Worm (Caenorhabditis elegans) whole organism, dauer: ENCODE results near the gene hcp-1.
"Not testable (repeated sequence)": the region's sequence is repeated elsewhere in the genome, so short reads cannot be mapped to it uniquely, and the experiment has no call there.

Experiments
- unc-62 ChIP-seq: sonication (generic microtip); optimal IDR thresholded peaks from 2 replicates; lab custom pipeline; 2017; ENCODE audit warnings: missing biosample characterization, missing genetic modification reagents, missing genetic modification characterization

hcp-1 gene

DNA sequence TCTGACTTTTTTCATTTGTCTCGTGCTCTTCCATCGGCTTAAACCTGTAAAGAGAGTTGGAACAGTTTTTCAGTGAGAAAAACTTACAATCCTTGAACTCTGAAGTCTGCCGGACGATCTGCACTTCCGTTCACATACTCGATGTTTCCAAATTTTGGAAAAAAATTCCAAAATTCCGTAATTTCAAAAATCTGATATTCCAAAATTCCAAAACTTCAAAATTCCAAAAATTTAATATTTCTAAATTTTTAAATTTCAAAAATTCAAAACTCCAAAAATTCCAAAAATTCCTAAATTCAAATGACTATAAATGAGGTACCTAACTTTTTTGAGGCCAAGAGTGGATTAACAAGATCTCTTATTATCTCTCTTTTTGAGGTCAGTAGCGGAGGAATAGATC lies 17.4 kb upstream of the hcp-1 start, which contains the start of gene EGAP9.4:
EGAP9.4 (plus strand) TSS at position 301 of the 400 bp plus-strand sequence.
- no peak for TF ChIP-seq unc-62 (GFP tag; lab: Kevin White, UChicago)

DNA sequence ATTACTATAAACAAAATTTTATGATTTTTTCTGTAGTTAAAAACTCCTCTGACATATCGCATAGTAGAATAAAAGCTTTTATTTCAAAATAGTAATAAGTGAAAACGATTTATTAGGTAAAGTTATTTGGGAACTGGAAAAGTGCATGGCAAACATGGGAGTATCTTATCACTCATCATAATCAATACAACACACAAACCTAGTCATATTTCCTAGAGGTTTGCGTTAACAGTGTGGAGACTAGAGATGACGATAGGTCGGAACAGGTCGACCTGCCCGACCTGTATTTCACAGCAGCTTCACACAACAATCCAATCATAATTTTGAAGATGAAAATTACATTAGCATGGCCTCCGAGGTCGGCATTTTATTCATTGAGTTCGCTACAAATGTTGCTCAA lies 14.0 kb upstream of the hcp-1 start, which contains the start of gene EGAP9.3:
EGAP9.3 (minus strand) TSS at position 131 of the 400 bp plus-strand sequence.
- TF ChIP-seq unc-62 (GFP tag; lab: Kevin White, UChicago) = no peak

DNA sequence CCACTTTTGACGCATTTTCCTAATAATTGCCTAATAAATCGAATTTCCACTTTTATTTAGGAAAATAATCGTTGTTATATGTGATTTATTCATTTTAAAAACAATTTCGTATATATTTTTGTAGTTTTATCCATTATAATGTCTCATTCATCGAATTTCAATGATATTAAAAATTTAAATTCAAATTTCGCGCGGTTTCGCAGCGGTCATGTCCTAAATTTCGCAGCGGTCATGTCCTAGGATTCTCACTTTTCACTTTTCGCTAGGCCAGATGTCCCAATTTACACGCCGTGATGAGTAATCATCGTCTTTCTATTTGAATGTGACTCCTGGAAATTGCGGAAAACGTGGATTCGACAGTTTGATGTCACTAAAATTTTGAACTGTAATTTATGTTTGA lies 12.2 kb upstream of the hcp-1 start, which contains the start of gene ZK1055.4:
ZK1055.4 (plus strand) TSS at position 301 of the 400 bp plus-strand sequence.
- not testable (repeated sequence) for TF ChIP-seq unc-62 (GFP tag; lab: Kevin White, UChicago)

DNA sequence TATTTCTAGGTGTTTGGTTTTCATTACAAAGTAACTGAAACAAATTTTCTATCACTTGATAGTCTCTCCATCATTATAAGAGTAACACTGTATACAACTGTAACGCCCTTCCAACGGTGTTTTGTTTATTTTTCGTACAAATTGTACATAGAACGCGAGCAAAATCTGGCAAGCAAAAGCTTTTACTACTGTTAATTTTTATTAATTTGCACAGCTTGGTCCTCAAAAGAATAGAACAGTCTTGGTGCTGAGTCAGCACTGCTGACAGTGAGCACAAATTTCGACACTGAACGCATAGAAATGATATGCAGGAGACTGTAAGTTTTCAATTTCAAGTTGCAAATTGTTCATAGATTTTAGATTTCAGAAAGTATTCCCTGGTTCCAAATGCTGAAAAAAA lies 3.7 kb upstream of the hcp-1 start, which contains the start of gene ZK1055.2:
ZK1055.2 (plus strand) TSS at position 301 of the 400 bp plus-strand sequence.
- TF ChIP-seq unc-62 (GFP tag; lab: Kevin White, UChicago) = no peak

DNA sequence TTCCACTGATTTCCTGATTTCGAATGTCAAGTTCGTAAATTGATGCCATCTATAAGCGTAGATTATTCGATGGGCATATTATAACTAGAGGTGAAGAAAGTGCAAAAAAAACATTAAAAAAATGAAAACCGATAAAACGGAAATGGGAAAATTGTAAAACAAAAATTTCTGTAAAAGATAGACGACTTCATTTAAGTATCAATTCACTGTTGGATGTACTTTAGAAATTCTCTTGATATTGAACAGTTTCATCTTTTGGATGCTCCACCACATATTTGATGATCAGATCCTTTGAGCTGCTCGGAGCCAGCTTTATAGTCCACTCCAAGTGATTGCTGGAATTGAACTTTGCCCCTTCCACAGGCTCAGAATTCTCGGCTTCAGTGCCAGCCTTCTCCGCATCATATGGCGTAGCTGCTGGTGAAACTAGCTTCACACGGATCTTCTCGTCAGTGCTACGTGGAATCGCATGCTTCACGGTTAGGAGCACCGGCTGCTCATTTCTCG lies 8.6 kb downstream of the hcp-1 start, which contains the start of gene ZK1055.6:
ZK1055.6 (minus strand) TSS at position 51 of the 507 bp plus-strand sequence.
- TF ChIP-seq unc-62 (GFP tag; lab: Kevin White, UChicago) = no peak

DNA sequence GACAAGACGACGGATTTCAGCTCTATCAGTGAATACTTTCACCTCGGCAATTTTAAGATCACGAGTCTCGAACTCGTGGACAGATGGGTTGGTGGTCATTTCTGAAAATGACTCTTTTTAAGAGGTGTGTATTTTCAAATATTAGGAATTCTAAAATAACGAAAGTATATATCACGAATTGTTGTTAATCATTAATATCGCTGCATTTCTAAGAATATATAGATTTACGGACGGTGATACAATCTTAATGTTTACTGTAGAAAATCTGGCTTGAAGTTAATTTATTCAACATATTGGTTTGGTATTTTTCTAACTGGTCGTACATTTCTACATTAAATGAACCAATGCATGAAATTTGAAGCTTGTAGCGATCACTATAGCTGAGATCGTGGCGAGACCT lies 11.3 kb downstream of the hcp-1 start, which contains the start of gene ZK1055.7:
ZK1055.7 (minus strand) TSS at position 101 of the 400 bp plus-strand sequence.
- no peak for TF ChIP-seq unc-62 (GFP tag; lab: Kevin White, UChicago)

DNA sequence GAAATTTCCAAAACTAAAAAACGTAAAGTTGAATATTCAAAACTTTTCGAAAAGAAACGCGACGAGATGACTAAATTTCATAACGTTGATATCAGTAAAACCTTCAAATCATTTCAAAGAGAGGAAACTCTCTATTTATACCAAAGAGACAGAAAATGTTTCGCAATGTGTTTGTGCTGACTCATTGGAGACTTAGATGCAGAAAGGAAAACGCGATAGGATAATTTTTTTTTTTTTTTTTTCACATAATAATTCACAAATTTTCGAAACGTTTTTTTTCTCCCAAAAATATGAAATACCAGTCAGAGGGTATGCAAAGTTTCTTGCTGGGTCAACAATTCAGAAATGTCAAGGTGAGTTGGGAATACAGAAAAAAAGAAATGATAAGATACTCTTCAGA lies 12.2 kb downstream of the hcp-1 start:
- TF ChIP-seq unc-62 (GFP tag; lab: Kevin White, UChicago) = no peak

DNA sequence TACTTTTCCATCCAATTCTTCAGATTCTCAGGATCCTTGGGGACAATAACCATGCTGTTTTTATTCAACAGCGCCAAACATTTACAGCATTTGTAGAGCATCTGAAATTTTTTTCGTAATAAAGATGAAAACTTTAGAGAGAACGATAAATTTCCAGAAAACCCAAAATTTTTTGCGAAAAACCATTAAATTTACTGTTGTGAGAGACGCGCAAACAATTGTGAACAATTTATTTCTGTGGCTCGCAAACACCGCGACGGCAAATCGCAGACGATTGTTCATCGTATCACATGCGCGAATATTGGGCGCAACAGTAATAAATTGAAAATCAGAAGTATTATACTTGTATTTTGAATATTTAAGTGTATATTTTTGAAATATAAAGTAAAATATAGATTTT lies 17.1 kb downstream of the hcp-1 start, which contains the start of gene gon-14:
gon-14 (minus strand) TSS at position 101 of the 400 bp plus-strand sequence.
- TF ChIP-seq unc-62 (GFP tag; lab: Kevin White, UChicago) = no peak

DNA sequence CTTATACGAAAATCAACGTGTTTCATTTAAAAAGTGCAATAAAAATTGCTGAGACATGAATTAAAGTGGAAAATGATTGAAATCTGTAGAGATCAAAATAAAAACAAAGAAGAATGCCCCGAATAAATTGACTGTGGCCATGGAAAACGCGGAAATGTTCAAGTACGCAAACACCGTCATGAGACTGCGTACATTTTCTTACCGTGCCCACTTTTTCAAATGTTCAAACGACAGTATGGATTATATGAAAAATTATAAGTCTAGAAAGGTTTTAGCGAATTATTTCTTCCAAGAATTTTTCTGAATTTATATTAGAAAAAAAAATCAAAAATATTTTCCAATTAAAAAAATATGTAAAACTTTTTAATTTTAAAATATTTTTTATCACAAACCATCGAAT lies 17.5 kb downstream of the hcp-1 start:
- no peak for TF ChIP-seq unc-62 (GFP tag; lab: Kevin White, UChicago)

DNA sequence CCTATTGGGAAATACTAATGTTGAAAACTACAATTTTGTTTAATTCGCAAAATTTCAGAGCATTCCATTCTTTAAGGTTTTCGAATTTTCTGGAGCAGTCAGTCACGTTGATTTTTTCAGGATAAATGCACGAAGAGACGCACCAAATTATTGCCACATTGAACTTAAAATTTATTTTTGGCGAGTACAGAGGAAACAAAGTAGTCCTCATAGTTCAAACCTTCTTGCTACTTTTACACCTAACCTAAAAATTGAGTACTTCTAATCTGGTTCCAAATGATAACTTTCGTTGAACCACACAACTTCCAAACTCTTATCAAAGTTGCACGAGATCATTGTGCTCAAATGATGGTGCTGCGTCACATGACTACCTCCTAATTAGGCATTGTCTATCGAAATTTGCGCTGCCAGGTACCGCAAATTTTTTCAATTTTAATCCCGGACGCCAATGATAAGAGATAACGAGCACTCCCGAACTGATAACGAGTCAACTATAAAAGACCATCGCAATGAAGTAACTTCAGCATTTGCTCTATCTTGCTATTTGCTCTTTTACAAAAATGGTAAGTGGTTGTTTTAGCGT lies 20.2 kb downstream of the hcp-1 start, which contains the start of gene cpr-4:
cpr-4 (plus strand) TSS at position 523 of the 583 bp plus-strand sequence.
- no peak for TF ChIP-seq unc-62 (GFP tag; lab: Kevin White, UChicago)

DNA sequence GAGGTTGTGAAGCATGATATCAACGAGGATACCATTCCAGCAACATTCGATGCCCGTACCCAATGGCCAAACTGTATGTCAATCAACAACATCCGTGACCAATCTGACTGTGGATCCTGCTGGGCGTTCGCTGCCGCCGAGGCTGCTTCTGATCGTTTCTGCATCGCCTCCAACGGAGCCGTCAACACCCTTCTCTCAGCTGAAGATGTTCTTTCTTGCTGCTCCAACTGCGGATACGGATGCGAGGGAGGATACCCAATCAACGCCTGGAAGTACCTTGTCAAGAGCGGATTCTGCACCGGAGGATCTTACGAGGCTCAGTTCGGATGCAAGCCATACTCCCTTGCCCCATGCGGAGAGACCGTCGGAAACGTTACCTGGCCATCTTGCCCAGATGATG lies 21.0 kb downstream of the hcp-1 start:
- no peak for TF ChIP-seq unc-62 (GFP tag; lab: Kevin White, UChicago)

DNA sequence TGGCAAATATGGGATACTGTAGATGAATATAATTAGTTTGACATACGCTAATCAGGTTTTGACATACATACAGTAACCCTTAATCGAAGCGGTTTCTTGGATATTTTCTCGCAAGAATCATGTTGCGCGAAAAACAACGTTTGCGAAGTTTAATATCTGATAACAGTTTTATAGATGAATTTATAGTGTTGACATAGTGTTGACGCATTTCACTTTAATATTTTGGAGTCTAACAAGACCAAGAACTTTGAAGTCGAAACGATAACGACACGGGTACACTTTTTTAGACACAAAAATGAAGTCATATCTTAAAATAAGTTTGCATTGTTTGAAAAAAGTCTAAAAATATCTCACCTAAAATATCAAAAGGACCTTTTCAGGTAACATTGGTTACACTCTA lies 22.3 kb downstream of the hcp-1 start:
- TF ChIP-seq unc-62 (GFP tag; lab: Kevin White, UChicago) = no peak

DNA sequence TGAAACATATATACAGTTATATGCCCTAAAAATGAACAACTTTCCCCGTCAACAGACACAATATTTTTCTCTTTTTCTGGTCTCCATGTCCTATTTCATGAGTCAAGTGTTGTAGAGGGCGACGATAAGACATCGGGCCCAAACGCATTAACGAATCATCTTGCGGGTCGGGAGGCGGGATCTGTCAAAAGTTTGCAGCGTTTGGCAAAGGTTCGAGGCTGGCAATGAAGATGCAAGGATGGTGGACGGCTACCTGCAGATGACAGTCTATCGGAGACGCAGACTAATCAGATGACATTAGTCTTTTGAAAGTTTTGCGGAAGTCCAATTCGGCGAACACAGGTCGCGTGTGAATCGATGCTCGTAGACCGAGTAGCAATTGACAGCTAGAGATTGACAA lies 26.8 kb downstream of the hcp-1 start:
- no peak for TF ChIP-seq unc-62 (GFP tag; lab: Kevin White, UChicago)

DNA sequence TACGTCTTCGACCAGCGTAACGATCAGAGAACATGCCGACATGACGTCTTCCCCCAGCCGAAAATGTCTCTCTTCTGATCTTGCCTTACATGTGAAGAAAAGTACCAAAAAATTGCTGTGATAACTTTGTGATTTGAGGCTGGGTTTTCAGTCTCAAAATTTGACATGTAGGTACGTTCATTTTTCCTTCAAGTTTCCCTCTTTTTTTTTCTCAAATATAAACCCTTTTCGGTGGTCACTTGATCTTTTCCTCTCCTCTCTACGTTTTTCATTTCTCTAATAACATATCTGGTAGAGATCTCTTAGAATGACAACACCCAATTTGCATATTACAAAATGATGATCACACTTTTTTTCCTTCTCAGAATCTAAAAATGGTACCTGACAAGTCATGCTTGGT lies 27.9 kb downstream of the hcp-1 start, which contains the start of gene nhr-37:
nhr-37 (plus strand) TSS at position 301 of the 400 bp plus-strand sequence.
- TF ChIP-seq unc-62 (GFP tag; lab: Kevin White, UChicago) = no peak

DNA sequence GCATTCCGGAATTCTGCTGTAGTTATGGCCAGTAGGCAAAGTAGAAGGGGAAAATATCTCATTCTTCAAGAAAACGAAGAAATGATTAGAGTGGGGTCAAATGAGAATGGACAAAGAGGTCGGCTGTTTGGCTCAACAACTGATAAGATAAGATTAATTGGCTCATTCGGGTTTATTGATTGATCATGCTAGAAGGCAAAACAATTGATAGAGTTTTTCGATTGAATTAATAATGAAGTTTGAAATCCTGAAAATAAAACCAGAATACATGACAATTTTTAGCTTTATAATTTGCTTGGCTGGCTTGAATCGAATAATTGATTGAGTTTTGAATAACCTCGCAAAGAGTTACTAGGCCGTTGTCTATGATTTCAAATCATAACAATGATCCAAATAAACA lies 32.2 kb downstream of the hcp-1 start, which contains the start of gene ppt-1:
ppt-1 (minus strand) TSS at position 101 of the 400 bp plus-strand sequence.
- TF ChIP-seq unc-62 (GFP tag; lab: Kevin White, UChicago) = no peak

DNA sequence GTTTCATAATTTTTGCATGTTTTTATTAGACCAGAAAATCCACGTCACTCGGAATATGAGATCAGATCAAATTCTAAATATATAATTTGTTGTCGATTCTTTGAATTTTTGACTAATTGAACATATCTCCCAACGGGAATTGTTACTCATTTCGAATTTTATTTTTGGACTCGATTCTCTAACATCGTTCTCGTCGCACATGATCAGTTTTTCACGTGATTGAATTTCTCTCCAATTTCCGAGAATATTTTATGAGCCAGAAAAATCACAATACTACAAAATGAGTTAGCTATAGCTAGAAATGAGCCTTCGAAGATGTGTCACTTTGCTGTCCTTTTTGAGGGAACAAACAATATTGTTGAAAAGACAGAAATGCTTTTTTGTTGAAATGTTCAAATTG lies 36.8 kb downstream of the hcp-1 start:
- TF ChIP-seq unc-62 (GFP tag; lab: Kevin White, UChicago) = no peak
